Worm (Caenorhabditis elegans) whole organism, L1 larva: ENCODE results near the gene F31D4.8.

Experiments used
- C04F5.9 ChIP-seq: sonication (generic microtip); optimal IDR thresholded peaks from 2 replicates; lab custom pipeline; 2016; ENCODE audit warnings: missing genetic modification characterization, missing compliant biosample characterization
- Y116A8C.19 ChIP-seq: sonication (generic microtip); optimal IDR thresholded peaks from 2 replicates; lab custom pipeline; 2016; ENCODE audit warnings: missing compliant biosample characterization, missing genetic modification characterization, borderline replicate concordance
- alr-1 ChIP-seq: fragments of 200-800 bp; sonication (Bioruptor generic); optimal IDR thresholded peaks from 2 replicates; lab custom pipeline; 2018; ENCODE audit warnings: borderline replicate concordance, mild to moderate bottlenecking, missing genetic modification characterization, missing compliant biosample characterization
- blmp-1 ChIP-seq: fragments of 150-350 bp; optimal IDR thresholded peaks from 2 replicates; lab custom pipeline; 2014; ENCODE audit warnings: missing biosample characterization, missing genetic modification characterization
- ceh-63 ChIP-seq: fragments of 200-800 bp; sonication (Bioruptor generic); optimal IDR thresholded peaks from 2 replicates; lab custom pipeline; 2018; ENCODE audit warnings: mild to moderate bottlenecking, missing genetic modification characterization, missing compliant biosample characterization
- ceh-90 ChIP-seq: sonication (generic microtip); optimal IDR thresholded peaks from 2 replicates; lab custom pipeline; 2016; ENCODE audit warnings: missing genetic modification characterization, missing compliant biosample characterization
- ces-1 ChIP-seq: fragments of 150-350 bp; optimal IDR thresholded peaks from 2 replicates; lab custom pipeline; 2014; ENCODE audit warnings: missing biosample characterization, missing genetic modification reagents, missing genetic modification characterization
- dsc-1 ChIP-seq: sonication (generic microtip); optimal IDR thresholded peaks from 2 replicates; lab custom pipeline; 2016; ENCODE audit warnings: mild to moderate bottlenecking, missing genetic modification characterization, missing compliant biosample characterization
- efl-1 ChIP-seq, 4 experiments: fragments of 150-350 bp; optimal IDR thresholded peaks in 3 of 4; peaks in 1 of 4; 1 replicate in 1 of 4; 2 replicates in 3 of 4; lab custom pipeline; 2014; ENCODE audit warnings: missing biosample characterization in 2 of 4, missing genetic modification characterization in 2 of 4, missing genetic modification reagents in 2 of 4
- efl-3 ChIP-seq: fragments of 200-800 bp; sonication (Bioruptor generic); optimal IDR thresholded peaks from 2 replicates; lab custom pipeline; 2018; ENCODE audit warnings: mild to moderate bottlenecking, missing genetic modification characterization, missing compliant biosample characterization
- elt-3 ChIP-seq, 6 experiments: fragments of 150-350 bp in 1 of 6; sonication (generic microtip); optimal IDR thresholded peaks; 2 replicates each; lab custom pipeline; 2017 to 2018; ENCODE audit warnings: missing biosample characterization in 6 of 6, missing genetic modification characterization in 6 of 6, inconsistent platforms in 1 of 6
- fkh-10 ChIP-seq: sonication (generic microtip); optimal IDR thresholded peaks from 2 replicates; lab custom pipeline; 2017; ENCODE audit warnings: missing biosample characterization, missing genetic modification reagents, missing genetic modification characterization
- fkh-4 ChIP-seq: sonication (generic microtip); optimal IDR thresholded peaks from 2 replicates; lab custom pipeline; 2016; ENCODE audit warnings: missing compliant biosample characterization, missing genetic modification characterization, borderline replicate concordance
- fkh-8 ChIP-seq: sonication (generic microtip); optimal IDR thresholded peaks from 2 replicates; lab custom pipeline; 2016; ENCODE audit warnings: mild to moderate bottlenecking, missing genetic modification characterization, missing compliant biosample characterization
- fos-1 ChIP-seq: fragments of 150-350 bp; optimal IDR thresholded peaks from 2 replicates; lab custom pipeline; 2014; ENCODE audit warnings: missing biosample characterization, missing genetic modification characterization
- grh-1 ChIP-seq: fragments of 200-800 bp; sonication (Bioruptor generic); IDR thresholded peaks from 2 replicates; pipeline ENCODE4 v1.3.6; 2022; ENCODE audit warnings: missing genetic modification reagents, missing genetic modification characterization, missing compliant biosample characterization
- hlh-17 ChIP-seq: fragments of 200-800 bp; sonication (Bioruptor generic); optimal IDR thresholded peaks from 2 replicates; lab custom pipeline; 2018; ENCODE audit warnings: missing genetic modification characterization, mild to moderate bottlenecking, missing compliant biosample characterization, moderate library complexity, borderline replicate concordance
- hlh-4 ChIP-seq: sonication (generic microtip); optimal IDR thresholded peaks from 2 replicates; lab custom pipeline; 2016; ENCODE audit warnings: mild to moderate bottlenecking, missing genetic modification characterization, missing compliant biosample characterization
- hpl-2 ChIP-seq: fragments of 150-350 bp; optimal IDR thresholded peaks from 2 replicates; lab custom pipeline; 2014; ENCODE audit warnings: missing biosample characterization, missing genetic modification reagents, missing genetic modification characterization
- irx-1 ChIP-seq: sonication (generic microtip); optimal IDR thresholded peaks from 2 replicates; lab custom pipeline; 2016; ENCODE audit warnings: missing genetic modification characterization, missing compliant biosample characterization
- isw-1 ChIP-seq: fragments of 200-800 bp; sonication (Bioruptor generic); IDR thresholded peaks from 2 replicates; pipeline ENCODE4 v1.3.6; 2022; ENCODE audit warnings: missing genetic modification characterization, missing compliant biosample characterization
- jun-1 ChIP-seq: fragments of 150-350 bp; optimal IDR thresholded peaks from 2 replicates; lab custom pipeline; 2014; ENCODE audit warnings: missing biosample characterization, missing genetic modification reagents, missing genetic modification characterization
- lin-13 ChIP-seq: fragments of 150-350 bp; optimal IDR thresholded peaks from 2 replicates; lab custom pipeline; 2014; ENCODE audit warnings: missing biosample characterization, missing genetic modification reagents, missing genetic modification characterization
- lin-35 ChIP-seq, 2 experiments: fragments of 150-350 bp; optimal IDR thresholded peaks; 2 replicates each; lab custom pipeline; 2014; ENCODE audit warnings: missing biosample characterization in 2 of 2, missing genetic modification characterization in 2 of 2, missing genetic modification reagents in 2 of 2
- lsy-2 ChIP-seq, 2 experiments: fragments of 150-350 bp; optimal IDR thresholded peaks; 2 replicates each; lab custom pipeline; 2014; ENCODE audit warnings: missing biosample characterization in 2 of 2, missing genetic modification characterization in 2 of 2
- mdl-1 ChIP-seq, 2 experiments: fragments of 150-350 bp; optimal IDR thresholded peaks; 2 replicates each; lab custom pipeline; 2014 to 2017; ENCODE audit warnings: missing biosample characterization in 2 of 2, missing genetic modification characterization in 2 of 2, inconsistent platforms in 1 of 2
- mef-2 ChIP-seq: fragments of 150-350 bp; optimal IDR thresholded peaks from 2 replicates; lab custom pipeline; 2014; ENCODE audit warnings: missing biosample characterization, missing genetic modification characterization
- nhr-11 ChIP-seq: fragments of 150-350 bp; optimal IDR thresholded peaks from 2 replicates; lab custom pipeline; 2014; ENCODE audit warnings: missing biosample characterization, missing genetic modification characterization
- nhr-47 ChIP-seq: sonication (generic microtip); optimal IDR thresholded peaks from 2 replicates; lab custom pipeline; 2016; ENCODE audit warnings: mild to moderate bottlenecking, missing genetic modification characterization, moderate library complexity, missing compliant biosample characterization
- nhr-71 ChIP-seq: sonication (generic microtip); optimal IDR thresholded peaks from 2 replicates; lab custom pipeline; 2016; ENCODE audit warnings: mild to moderate bottlenecking, missing genetic modification characterization, moderate library complexity, missing compliant biosample characterization
- nhr-90 ChIP-seq: sonication (generic microtip); optimal IDR thresholded peaks from 2 replicates; lab custom pipeline; 2016; ENCODE audit warnings: mild to moderate bottlenecking, missing genetic modification characterization, missing compliant biosample characterization; ENCODE audit not compliant: poor library complexity
- snu-23 ChIP-seq: sonication (generic microtip); optimal IDR thresholded peaks from 2 replicates; lab custom pipeline; 2016; ENCODE audit warnings: missing genetic modification characterization, missing compliant biosample characterization
- sox-4 ChIP-seq: sonication (generic microtip); optimal IDR thresholded peaks from 2 replicates; lab custom pipeline; 2016; ENCODE audit warnings: missing genetic modification characterization, missing compliant biosample characterization
- swsn-7 ChIP-seq: sonication (generic microtip); optimal IDR thresholded peaks from 2 replicates; lab custom pipeline; 2016; ENCODE audit warnings: missing genetic modification characterization, missing compliant biosample characterization
- unc-130 ChIP-seq: fragments of 150-350 bp; optimal IDR thresholded peaks from 2 replicates; lab custom pipeline; 2017; ENCODE audit warnings: missing biosample characterization, missing genetic modification characterization, inconsistent platforms
- unc-30 ChIP-seq: sonication (generic microtip); optimal IDR thresholded peaks from 2 replicates; lab custom pipeline; 2017; ENCODE audit warnings: missing biosample characterization, missing genetic modification characterization
- unc-86 ChIP-seq: sonication (generic microtip); optimal IDR thresholded peaks from 2 replicates; lab custom pipeline; 2016; ENCODE audit warnings: missing genetic modification characterization, missing compliant biosample characterization
- unc-98 ChIP-seq: fragments of 200-800 bp; sonication (Bioruptor generic); IDR thresholded peaks from 2 replicates; pipeline ENCODE4 v1.3.6; 2022; ENCODE audit warnings: missing genetic modification characterization, missing compliant biosample characterization
- zag-1 ChIP-seq: fragments of 150-350 bp; optimal IDR thresholded peaks from 2 replicates; lab custom pipeline; 2014; ENCODE audit warnings: missing biosample characterization, missing genetic modification characterization
- zip-4 ChIP-seq: fragments of 200-800 bp; sonication (Bioruptor generic); optimal IDR thresholded peaks from 2 replicates; lab custom pipeline; 2018; ENCODE audit warnings: mild to moderate bottlenecking, missing genetic modification characterization, moderate library complexity, missing compliant biosample characterization
- ztf-11 ChIP-seq, 2 experiments: sonication (generic microtip); optimal IDR thresholded peaks; 2 replicates each; lab custom pipeline; 2016 to 2017; ENCODE audit warnings: missing genetic modification characterization in 2 of 2, missing biosample characterization in 1 of 2, missing compliant biosample characterization in 1 of 2
- ztf-4 ChIP-seq: fragments of 150-350 bp; optimal IDR thresholded peaks from 2 replicates; lab custom pipeline; 2014; ENCODE audit warnings: missing biosample characterization, missing genetic modification characterization

The F31D4.8 gene

DNA sequence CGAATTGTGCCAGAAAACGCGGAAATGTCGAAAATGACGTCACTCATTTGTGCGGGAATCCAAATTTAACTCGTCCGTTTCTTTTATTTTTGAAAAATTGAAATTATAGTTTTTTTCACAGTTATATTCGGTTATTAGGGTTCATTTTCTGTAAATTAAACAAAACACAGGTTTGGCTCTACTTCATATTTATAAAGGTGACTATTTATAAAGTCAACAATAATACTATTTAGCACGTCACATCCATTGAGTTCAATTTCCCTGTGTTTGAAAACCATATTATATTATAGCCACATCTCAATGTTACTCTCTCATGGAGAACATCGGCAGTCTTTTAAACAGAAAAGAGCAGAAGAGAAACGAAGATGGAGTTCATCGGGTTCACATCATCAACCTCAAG, 5.5 kb downstream of the F31D4.8 start, which contains the start of gene twk-35:
Gene twk-35 (plus strand): TSS at position 301 of the 400 bp plus-strand sequence.
- TF ChIP-seq alr-1 (tag; lab: Kevin White, UChicago) (no peak), Y116A8C.19 (tag; lab: Kevin White, UChicago) (no peak)

DNA sequence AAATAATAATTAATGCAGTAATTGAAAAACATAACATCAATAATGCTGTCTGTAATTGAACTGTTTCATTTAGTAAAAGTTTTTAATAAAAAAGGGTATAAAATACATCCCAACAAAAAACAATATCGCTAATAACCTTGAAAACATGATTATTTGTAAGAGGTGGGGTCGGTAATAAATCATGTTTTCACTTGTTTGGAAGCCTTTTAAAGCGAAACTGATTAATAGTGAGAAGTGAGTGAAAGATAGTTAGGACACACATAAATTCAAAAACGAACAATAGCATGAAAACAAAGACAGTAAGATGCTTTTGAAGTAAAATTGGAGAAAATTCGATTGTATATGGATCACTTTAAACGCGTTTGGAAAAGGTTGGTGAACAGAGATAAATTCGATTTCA, 7.1 kb downstream of the F31D4.8 start, which contains the start of gene try-4:
Gene try-4 (minus strand): TSS at position 74 of the 400 bp plus-strand sequence.
- TF ChIP-seq hlh-4 (tag; lab: Kevin White, UChicago), result no peak
- no peak for TF ChIP-seq nhr-47 (tag; lab: Kevin White, UChicago)
- TF ChIP-seq blmp-1 (tag; lab: Kevin White, UChicago), result peak; percentile 71
- TF ChIP-seq, all 84 proteins: peak for 1

DNA sequence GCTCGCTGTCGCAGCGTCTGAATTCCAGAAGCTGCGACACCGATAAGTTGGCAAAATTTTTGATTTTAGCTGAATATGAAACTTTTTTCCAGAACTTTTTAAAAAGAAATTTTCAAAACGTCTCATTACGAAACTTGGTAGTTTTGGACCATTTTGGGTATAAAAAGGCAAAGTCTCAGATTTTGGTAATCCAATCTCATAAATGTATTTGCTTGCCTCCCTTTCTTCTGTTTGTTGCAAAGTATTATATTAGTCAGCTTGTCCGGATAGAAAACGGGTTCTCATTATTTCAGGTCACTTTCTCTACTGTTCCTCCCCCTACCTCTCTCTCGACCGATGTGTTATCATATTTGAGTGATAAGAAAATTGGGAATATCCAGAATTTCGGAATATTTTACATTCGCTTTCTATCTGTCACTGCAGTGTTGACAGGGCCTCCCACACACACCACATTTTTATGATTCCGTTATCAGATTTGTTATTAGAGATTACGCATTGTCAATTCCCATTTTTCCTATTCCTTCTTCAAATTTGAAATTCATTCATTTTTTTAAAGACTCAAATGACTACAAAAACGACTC, 14.6 kb downstream of the F31D4.8 start, which contains the start of gene F31D4.5:
Gene F31D4.5 (plus strand): TSS at position 491 of the 581 bp plus-strand sequence.
- no peak for TF ChIP-seq efl-1 (optimal IDR thresholded peaks at IDR 0.05; lab: Kevin White, UChicago)
- peak in 1 of 2 experiments; percentile 61 for TF ChIP-seq efl-1 (GFP tag; optimal IDR thresholded peaks at IDR 0.05 in 1 of 2; lab: Kevin White, UChicago)
- no peak for TF ChIP-seq unc-30

DNA sequence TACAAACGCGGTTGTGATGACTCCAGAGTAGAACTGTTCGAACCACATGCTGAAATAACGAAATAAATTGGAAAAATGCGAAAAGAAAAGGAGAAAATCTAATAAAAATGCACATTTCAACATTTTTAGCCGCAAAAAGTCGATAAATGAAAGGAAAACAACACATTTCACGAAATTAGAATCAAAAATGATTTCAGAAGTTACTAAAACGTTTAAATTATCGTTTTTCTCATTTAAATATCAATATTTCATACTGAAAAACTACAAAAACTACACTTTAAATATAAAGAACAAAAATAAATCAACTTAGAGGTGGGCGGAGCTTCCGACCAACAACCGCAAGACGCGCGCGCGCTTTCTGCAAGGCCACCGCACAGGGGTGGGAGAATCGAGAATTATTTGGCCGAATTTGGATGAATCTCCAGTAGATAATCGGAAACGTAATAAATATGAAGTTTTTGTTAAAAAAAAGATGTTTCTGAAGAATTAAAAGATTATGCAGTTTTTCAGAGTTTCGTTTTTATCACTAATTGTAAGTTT, 16.3 kb downstream of the F31D4.8 start, which contains the start of gene ndua-1:
Gene ndua-1 (minus strand): TSS at position 51 of the 540 bp plus-strand sequence.
- no peak for TF ChIP-seq ztf-4 (tag; lab: Kevin White, UChicago)
- TF ChIP-seq zip-4, result no peak
- peak; percentile 59 to 71 for TF ChIP-seq lsy-2 (tag; optimal IDR thresholded peaks at IDR 0.05; lab: Kevin White, UChicago)
- no peak for TF ChIP-seq efl-3 (GFP tag; lab: Kevin White, UChicago)
- no peak for TF ChIP-seq mdl-1 (tag; optimal IDR thresholded peaks at IDR 0.05; lab: Kevin White, UChicago)
- no peak for TF ChIP-seq unc-98 (GFP tag; lab: Robert Waterston, UW)
- no peak for TF ChIP-seq hlh-4 (tag; lab: Kevin White, UChicago)
- no peak for TF ChIP-seq unc-30
- TF ChIP-seq jun-1 (tag; lab: Kevin White, UChicago), result no peak
- TF ChIP-seq sox-4 (tag; lab: Kevin White, UChicago), result peak; percentile 27
- no peak for TF ChIP-seq fkh-4 (tag; lab: Kevin White, UChicago)
- peak; percentile 10 to 44 for TF ChIP-seq efl-1 (optimal IDR thresholded peaks at IDR 0.05; lab: Kevin White, UChicago)
- TF ChIP-seq efl-1 (GFP tag; optimal IDR thresholded peaks at IDR 0.05 in 1 of 2; lab: Kevin White, UChicago), result peak; percentile 17 to 94
- peak; percentile 1 for TF ChIP-seq unc-86 (tag; lab: Kevin White, UChicago)
- peak; percentile 61 for TF ChIP-seq swsn-7
- TF ChIP-seq elt-3 (tag; optimal IDR thresholded peaks at IDR 0.05; lab: Kevin White, UChicago), result peak in 1 of 6 experiments; percentile 22
- TF ChIP-seq fkh-10 (GFP tag; lab: Kevin White, UChicago), result no peak
- TF ChIP-seq irx-1 (tag; lab: Kevin White, UChicago), result no peak
- TF ChIP-seq nhr-90 (tag; lab: Kevin White, UChicago), result peak; percentile 56
- peak; percentile 6 to 43 for TF ChIP-seq lin-35 (GFP tag; optimal IDR thresholded peaks at IDR 0.05; lab: Kevin White, UChicago)
- no peak for TF ChIP-seq hpl-2 (GFP tag; lab: Kevin White, UChicago)
- TF ChIP-seq hlh-17 (GFP tag; lab: Kevin White, UChicago), result no peak
- TF ChIP-seq C04F5.9 (tag; lab: Kevin White, UChicago), result no peak
- TF ChIP-seq fkh-8, result no peak
- TF ChIP-seq blmp-1 (tag; lab: Kevin White, UChicago), result peak; percentile 0
- TF ChIP-seq dsc-1 (tag; lab: Kevin White, UChicago), result peak; percentile 35
- TF ChIP-seq Y116A8C.19 (tag; lab: Kevin White, UChicago), result no peak
- TF ChIP-seq zag-1 (tag; lab: Kevin White, UChicago), result no peak
- TF ChIP-seq ces-1 (GFP tag; lab: Kevin White, UChicago), result no peak
- TF ChIP-seq unc-130 (tag; lab: Kevin White, UChicago), result peak; percentile 6
- no peak for TF ChIP-seq fos-1 (tag; lab: Kevin White, UChicago)
- TF ChIP-seq grh-1 (GFP tag; lab: Robert Waterston, UW), result no peak
- no peak for TF ChIP-seq nhr-11 (tag; lab: Kevin White, UChicago)
- TF ChIP-seq nhr-47 (tag; lab: Kevin White, UChicago), result peak; percentile 68
- peak; percentile 24 for TF ChIP-seq lin-13 (GFP tag; lab: Kevin White, UChicago)
- TF ChIP-seq ztf-11 (tag; optimal IDR thresholded peaks at IDR 0.05; lab: Kevin White, UChicago), result peak in 1 of 2 experiments; percentile 17
- no peak for TF ChIP-seq ceh-90 (tag; lab: Kevin White, UChicago)
- peak; percentile 66 for TF ChIP-seq nhr-71 (tag; lab: Kevin White, UChicago)
- TF ChIP-seq ceh-63 (GFP tag; lab: Kevin White, UChicago), result no peak
- peak; percentile 71 for TF ChIP-seq snu-23 (GFP tag; lab: Kevin White, UChicago)
- TF ChIP-seq isw-1 (GFP tag; lab: Robert Waterston, UW), result no peak
- TF ChIP-seq mef-2, result no peak
